Worm (Caenorhabditis elegans) whole organism, midembryonic: ENCODE measurements around the gene T22E5.6.

ENCODE experiments used
- T22C8.4 ChIP-seq: fragments of 200-800 bp; sonication (Bioruptor generic); IDR thresholded peaks from 2 replicates; pipeline ENCODE4 v1.3.6; 2022; ENCODE audit warnings: missing genetic modification characterization, missing compliant biosample characterization
- cog-1 ChIP-seq: sonication (generic microtip); optimal IDR thresholded peaks from 2 replicates; lab custom pipeline; 2016; ENCODE audit warnings: missing genetic modification characterization, missing compliant biosample characterization
- flt-1 ChIP-seq: fragments of 200-800 bp; sonication (Bioruptor generic); IDR thresholded peaks from 2 replicates; pipeline ENCODE4 v1.3.6; 2022; ENCODE audit warnings: missing genetic modification characterization, missing compliant biosample characterization
- klf-2 ChIP-seq: fragments of 200-800 bp; sonication (Bioruptor generic); conservative IDR thresholded peaks from 2 replicates; pipeline ENCODE4 v1.3.6; 2022; ENCODE audit warnings: missing genetic modification reagents, missing genetic modification characterization, missing compliant biosample characterization
- med-1 ChIP-seq: sonication (generic microtip); optimal IDR thresholded peaks from 2 replicates; lab custom pipeline; 2017; ENCODE audit warnings: missing genetic modification characterization, mild to moderate bottlenecking, missing compliant biosample characterization, antibody characterized with exemption, missing genetic modification reagents; ENCODE audit not compliant: insufficient read depth
- ref-1 ChIP-seq: fragments of 200-800 bp; sonication (Bioruptor generic); conservative IDR thresholded peaks from 2 replicates; pipeline ENCODE4 v1.3.6; 2022; ENCODE audit warnings: missing genetic modification reagents, missing genetic modification characterization, missing compliant biosample characterization
- tab-1 ChIP-seq: fragments of 200-800 bp; sonication (Bioruptor generic); IDR thresholded peaks from 2 replicates; pipeline ENCODE4 v1.3.6; 2022; ENCODE audit warnings: missing genetic modification characterization, missing compliant biosample characterization
- ztf-23 ChIP-seq: fragments of 200-800 bp; sonication (Bioruptor generic); IDR thresholded peaks from 2 replicates; pipeline ENCODE4 v1.3.6; 2022; ENCODE audit warnings: missing genetic modification reagents, missing genetic modification characterization, missing compliant biosample characterization
- ztf-29 ChIP-seq: fragments of 200-800 bp; sonication (Bioruptor generic); IDR thresholded peaks from 2 replicates; pipeline ENCODE4 v1.3.6; 2022; ENCODE audit warnings: missing genetic modification reagents, missing genetic modification characterization, missing compliant biosample characterization

Gene T22E5.6

ce11 chrX:6407805-6408204, 8.4 kb downstream of the T22E5.6 start:
- no peak for TF ChIP-seq T22C8.4 (GFP tag; lab: Robert Waterston, UW)
- TF ChIP-seq ztf-29 (GFP tag; lab: Robert Waterston, UW): no peak
- TF ChIP-seq ref-1 (GFP tag; lab: Robert Waterston, UW): no peak
- no peak for TF ChIP-seq med-1 (GFP tag; lab: Kevin White, UChicago)
- no peak for TF ChIP-seq tab-1 (GFP tag; lab: Robert Waterston, UW)
- no peak for TF ChIP-seq ztf-23 (GFP tag; lab: Robert Waterston, UW)
- no peak for TF ChIP-seq klf-2 (GFP tag; lab: Robert Waterston, UW)
- no peak for TF ChIP-seq cog-1
- no peak for TF ChIP-seq flt-1

DNA sequence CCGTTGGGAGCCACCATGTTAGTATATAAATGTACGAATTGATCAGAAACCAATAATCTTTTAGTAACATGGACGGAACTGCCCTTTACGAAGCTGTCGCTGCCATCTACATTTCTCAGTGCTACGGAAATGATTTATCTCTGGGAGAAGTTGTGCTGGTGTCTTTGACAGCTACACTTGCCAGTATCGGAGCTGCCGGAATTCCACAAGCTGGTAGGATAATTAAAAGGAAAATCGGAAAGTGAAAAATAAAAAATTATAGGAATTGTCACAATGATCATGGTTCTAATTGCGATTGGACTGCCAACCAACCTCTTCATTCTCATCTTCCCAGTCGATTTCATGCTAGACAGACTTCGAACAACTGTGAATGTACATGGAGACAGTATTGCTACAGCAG, 10.3 kb downstream of the T22E5.6 start:
- TF ChIP-seq flt-1: no peak

- no peak for TF ChIP-seq T22C8.4 (GFP tag; lab: Robert Waterston, UW)
- no peak for TF ChIP-seq ztf-23 (GFP tag; lab: Robert Waterston, UW)
- no peak for TF ChIP-seq klf-2 (GFP tag; lab: Robert Waterston, UW)
- TF ChIP-seq ztf-29 (GFP tag; lab: Robert Waterston, UW): no peak
- TF ChIP-seq med-1 (GFP tag; lab: Kevin White, UChicago): no peak
- no peak for TF ChIP-seq ref-1 (GFP tag; lab: Robert Waterston, UW)
- no peak for TF ChIP-seq flt-1
- TF ChIP-seq tab-1 (GFP tag; lab: Robert Waterston, UW): no peak
- TF ChIP-seq cog-1: no peak
Observed at ce11 chrX:6403122-6403521, 13.1 kb downstream of the T22E5.6 start, which contains the start of gene glt-4. Gene glt-4, plus strand, starts transcription at chrX:6403422.

DNA sequence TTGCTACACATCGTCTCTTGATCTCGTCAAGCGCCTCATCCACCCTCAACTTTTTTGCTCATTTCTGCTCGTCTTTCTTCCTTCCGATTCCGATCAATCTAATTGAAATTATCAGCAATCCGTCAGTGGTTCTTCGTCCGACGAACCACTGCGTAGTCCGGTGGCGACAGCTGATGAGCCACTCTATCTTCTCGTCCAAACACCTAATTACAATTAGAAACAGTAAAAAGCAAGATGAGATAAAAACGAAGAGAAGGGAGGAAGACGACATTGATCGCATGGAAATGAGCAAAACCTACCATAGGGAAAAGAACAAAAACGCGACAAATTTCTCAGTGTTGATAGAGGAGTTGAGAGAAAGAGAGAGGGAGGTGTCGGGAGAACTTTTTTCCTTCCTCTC, 16.8 kb downstream of the T22E5.6 start:
- no peak for TF ChIP-seq ztf-29 (GFP tag; lab: Robert Waterston, UW)
- no peak for TF ChIP-seq ref-1 (GFP tag; lab: Robert Waterston, UW)
- TF ChIP-seq flt-1: no peak
- TF ChIP-seq tab-1 (GFP tag; lab: Robert Waterston, UW): no peak
- no peak for TF ChIP-seq klf-2 (GFP tag; lab: Robert Waterston, UW)
- TF ChIP-seq T22C8.4 (GFP tag; lab: Robert Waterston, UW): no peak
- no peak for TF ChIP-seq cog-1
- no peak for TF ChIP-seq med-1 (GFP tag; lab: Kevin White, UChicago)
- no peak for TF ChIP-seq ztf-23 (GFP tag; lab: Robert Waterston, UW)

ce11 chrX:6391491-6391890, 24.7 kb downstream of the T22E5.6 start, which contains the start of gene igcm-2:
Gene igcm-2, minus strand, starts transcription at chrX:6391591.
- TF ChIP-seq T22C8.4 (GFP tag; lab: Robert Waterston, UW) (no peak), tab-1 (GFP tag; lab: Robert Waterston, UW) (no peak), cog-1 (no peak), ztf-23 (GFP tag; lab: Robert Waterston, UW) (no peak), ref-1 (GFP tag; lab: Robert Waterston, UW) (no peak), ztf-29 (GFP tag; lab: Robert Waterston, UW) (no peak), med-1 (GFP tag; lab: Kevin White, UChicago) (no peak), flt-1 (no peak), klf-2 (GFP tag; lab: Robert Waterston, UW) (no peak)

DNA sequence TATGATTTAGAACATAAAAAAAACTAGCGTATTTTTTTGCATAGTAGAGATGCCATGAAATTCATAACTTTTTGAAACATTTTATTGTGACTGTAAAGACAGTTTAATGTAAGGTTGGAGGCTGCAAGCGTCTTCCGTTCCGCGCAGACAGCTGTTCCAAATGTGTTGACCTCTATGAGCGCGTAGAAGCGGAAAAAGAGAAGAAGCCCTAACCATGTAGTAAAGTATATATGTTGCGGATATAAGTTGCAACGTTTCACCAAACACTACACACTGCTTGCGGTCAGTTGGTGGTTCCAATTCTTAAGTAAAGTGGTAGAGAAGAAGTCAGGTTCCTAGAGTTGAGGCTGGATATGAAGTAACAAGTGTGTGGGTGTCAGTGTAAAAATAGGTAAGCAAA, 27.6 kb downstream of the T22E5.6 start:
- TF ChIP-seq ref-1 (GFP tag; lab: Robert Waterston, UW): no peak
- no peak for TF ChIP-seq med-1 (GFP tag; lab: Kevin White, UChicago)
- no peak for TF ChIP-seq flt-1
- no peak for TF ChIP-seq klf-2 (GFP tag; lab: Robert Waterston, UW)
- no peak for TF ChIP-seq ztf-23 (GFP tag; lab: Robert Waterston, UW)
- no peak for TF ChIP-seq tab-1 (GFP tag; lab: Robert Waterston, UW)
- no peak for TF ChIP-seq T22C8.4 (GFP tag; lab: Robert Waterston, UW)

DNA sequence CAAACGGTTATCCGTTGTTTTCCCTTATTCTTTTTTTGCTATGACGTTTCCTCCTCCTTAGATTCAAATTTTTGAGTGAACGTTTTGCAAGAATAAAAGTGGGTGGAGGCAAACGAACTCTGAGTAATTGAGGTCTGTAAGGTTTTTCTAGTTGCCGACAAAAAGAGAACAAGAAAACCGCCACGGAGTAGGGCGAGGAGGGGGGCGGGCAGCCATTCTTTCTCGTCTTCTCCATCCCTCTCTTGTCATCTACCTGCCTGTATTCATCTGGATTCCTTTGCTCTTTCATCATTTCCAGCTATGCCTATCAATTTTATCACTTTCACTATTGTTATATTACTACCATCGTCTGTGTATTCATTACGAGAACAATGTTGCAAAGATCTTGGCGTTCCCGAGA, 31.0 kb downstream of the T22E5.6 start, which contains the start of gene igdb-3:
Gene igdb-3, plus strand, starts transcription at position 301 of the 400 bp plus-strand sequence.
- TF ChIP-seq tab-1 (GFP tag; lab: Robert Waterston, UW) (no peak), T22C8.4 (GFP tag; lab: Robert Waterston, UW) (no peak), ref-1 (GFP tag; lab: Robert Waterston, UW) (no peak), ztf-23 (GFP tag; lab: Robert Waterston, UW) (no peak), med-1 (GFP tag; lab: Kevin White, UChicago) (no peak), ztf-29 (GFP tag; lab: Robert Waterston, UW) (no peak), klf-2 (GFP tag; lab: Robert Waterston, UW) (no peak), cog-1 (no peak), flt-1 (no peak)

- TF ChIP-seq med-1 (GFP tag; lab: Kevin White, UChicago): no peak
- TF ChIP-seq T22C8.4 (GFP tag; lab: Robert Waterston, UW): no peak
- TF ChIP-seq ztf-23 (GFP tag; lab: Robert Waterston, UW): no peak
- no peak for TF ChIP-seq ztf-29 (GFP tag; lab: Robert Waterston, UW)
- TF ChIP-seq cog-1: no peak
- no peak for TF ChIP-seq ref-1 (GFP tag; lab: Robert Waterston, UW)
- TF ChIP-seq tab-1 (GFP tag; lab: Robert Waterston, UW): no peak
- TF ChIP-seq flt-1: no peak
- TF ChIP-seq klf-2 (GFP tag; lab: Robert Waterston, UW): no peak
Observed at ce11 chrX:6384537-6384936, 31.7 kb downstream of the T22E5.6 start.

DNA sequence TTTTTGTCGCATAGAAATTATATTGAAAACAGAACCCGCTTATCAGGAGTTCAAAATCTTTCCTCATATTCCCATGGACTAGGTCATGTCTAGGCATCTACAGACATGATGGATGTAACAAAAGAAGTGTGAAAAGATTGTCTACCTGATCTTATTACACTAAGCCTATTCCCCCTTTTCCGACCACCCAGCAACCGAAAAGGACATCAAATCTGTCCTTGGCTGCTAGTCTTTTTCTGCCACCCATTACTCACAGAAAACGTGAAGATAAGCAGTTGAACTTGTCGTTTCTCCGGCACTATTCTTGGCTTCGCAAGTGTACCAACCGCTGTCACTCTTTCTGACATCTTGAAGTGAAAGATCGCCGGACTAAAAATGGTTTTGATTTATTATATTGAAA, 33.3 kb downstream of the T22E5.6 start:
- TF ChIP-seq ztf-23 (GFP tag; lab: Robert Waterston, UW): no peak
- no peak for TF ChIP-seq tab-1 (GFP tag; lab: Robert Waterston, UW)
- TF ChIP-seq flt-1: no peak
- TF ChIP-seq cog-1: no peak
- no peak for TF ChIP-seq ref-1 (GFP tag; lab: Robert Waterston, UW)
- no peak for TF ChIP-seq klf-2 (GFP tag; lab: Robert Waterston, UW)
- TF ChIP-seq T22C8.4 (GFP tag; lab: Robert Waterston, UW): no peak
- TF ChIP-seq med-1 (GFP tag; lab: Kevin White, UChicago): no peak
- no peak for TF ChIP-seq ztf-29 (GFP tag; lab: Robert Waterston, UW)
